Fruit fly (Drosophila melanogaster): ENCODE measurements around the gene Antp.

DNA sequence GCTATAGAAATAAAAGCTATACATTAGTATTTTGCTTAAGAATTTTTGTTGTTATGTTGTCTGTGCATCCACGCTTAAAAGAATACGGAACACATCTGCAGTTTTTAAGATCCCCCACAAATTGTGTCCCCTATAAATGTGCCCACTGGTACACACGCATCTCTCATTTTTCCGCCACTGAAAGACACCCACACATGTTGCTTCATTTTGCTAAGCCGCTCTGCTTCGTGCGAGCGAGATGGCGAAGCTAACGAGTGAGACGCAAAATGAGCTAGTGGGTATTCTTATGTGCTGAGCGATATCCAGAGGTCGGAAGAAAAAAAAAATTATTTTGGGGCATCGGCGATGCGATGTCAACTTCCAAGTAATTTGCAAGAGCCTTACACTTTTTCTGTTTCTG lies 35.9 kb downstream of the Antp start:
- TF ChIP-seq h (optimal IDR thresholded peaks at IDR 0.05) (no peak), ttk (optimal IDR thresholded peaks at IDR 0.05) (no peak), Sin3A (optimal IDR thresholded peaks at IDR 0.05) (no peak)

Data from Kc167 (cell line).